Worm (Caenorhabditis elegans) whole organism, L2 larva: Measurements from ENCODE around the gene C35D10.17.

Source experiments
- ZK546.5 ChIP-seq: sonication (generic microtip); optimal IDR thresholded peaks from 2 replicates; lab custom pipeline; 2017; ENCODE audit warnings: missing biosample characterization, missing genetic modification characterization
- aly-2 ChIP-seq: fragments of 150-350 bp; optimal IDR thresholded peaks from 2 replicates; lab custom pipeline; 2014; ENCODE audit warnings: missing biosample characterization, missing genetic modification characterization
- ceh-82 ChIP-seq: fragments of 150-350 bp; optimal IDR thresholded peaks from 2 replicates; lab custom pipeline; 2014; ENCODE audit warnings: missing biosample characterization, missing genetic modification characterization
- crh-2 ChIP-seq: sonication (generic microtip); optimal IDR thresholded peaks from 2 replicates; lab custom pipeline; 2017; ENCODE audit warnings: missing biosample characterization, missing genetic modification characterization
- elt-1 ChIP-seq: fragments of 150-350 bp; optimal IDR thresholded peaks from 2 replicates; lab custom pipeline; 2014; ENCODE audit warnings: missing biosample characterization, missing genetic modification characterization
- gmeb-1 ChIP-seq: fragments of 150-350 bp; optimal IDR thresholded peaks from 2 replicates; lab custom pipeline; 2014; ENCODE audit warnings: missing biosample characterization, missing genetic modification characterization
- lin-13 ChIP-seq: fragments of 150-350 bp; optimal IDR thresholded peaks from 2 replicates; lab custom pipeline; 2014; ENCODE audit warnings: missing biosample characterization, missing genetic modification reagents, missing genetic modification characterization
- lin-39 ChIP-seq: fragments of 150-350 bp; optimal IDR thresholded peaks from 2 replicates; lab custom pipeline; 2014; ENCODE audit warnings: missing biosample characterization, missing genetic modification reagents, missing genetic modification characterization
- mdl-1 ChIP-seq, 2 experiments: fragments of 150-350 bp in 1 of 2; sonication (generic microtip) in 1 of 2; optimal IDR thresholded peaks; 2 replicates each; lab custom pipeline; 2017; ENCODE audit warnings: missing biosample characterization in 2 of 2, missing genetic modification characterization in 2 of 2
- nhr-12 ChIP-seq: fragments of 150-350 bp; optimal IDR thresholded peaks from 2 replicates; lab custom pipeline; 2014; ENCODE audit warnings: missing biosample characterization, missing genetic modification characterization
- nhr-129 ChIP-seq: fragments of 150-350 bp; optimal IDR thresholded peaks from 2 replicates; lab custom pipeline; 2014; ENCODE audit warnings: missing biosample characterization, missing genetic modification characterization
- nhr-25 ChIP-seq: fragments of 150-350 bp; sonication (generic microtip); optimal IDR thresholded peaks from 3 replicates; lab custom pipeline; 2014; ENCODE audit warnings: missing biosample characterization, missing genetic modification characterization
- zag-1 ChIP-seq: fragments of 150-350 bp; optimal IDR thresholded peaks from 2 replicates; lab custom pipeline; 2014; ENCODE audit warnings: missing biosample characterization, missing genetic modification characterization
- ztf-4 ChIP-seq: fragments of 150-350 bp; optimal IDR thresholded peaks from 2 replicates; lab custom pipeline; 2014; ENCODE audit warnings: missing biosample characterization, missing genetic modification characterization

DNA sequence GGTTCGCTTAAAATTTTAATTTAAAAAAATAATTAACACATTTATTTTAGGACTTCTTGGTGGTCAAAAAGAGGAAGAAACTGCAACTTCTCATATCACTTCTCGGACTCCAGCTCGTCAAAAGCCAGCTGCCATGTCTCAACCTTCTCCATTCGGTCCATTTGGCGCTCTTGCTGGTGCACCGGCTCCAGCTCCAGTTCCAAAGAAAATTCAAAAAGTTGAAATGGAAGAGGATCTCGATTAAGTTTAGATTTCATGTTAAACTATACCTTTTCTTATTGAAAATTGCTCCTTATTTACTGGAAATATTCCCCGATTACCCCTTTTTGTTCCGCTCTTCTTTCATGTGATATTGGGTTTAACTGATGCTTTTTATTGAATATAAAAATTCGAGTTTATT, 46.9 kb downstream of the C35D10.17 start:
- TF ChIP-seq nhr-129 (no peak), ceh-82 (tag; lab: Kevin White, UChicago) (no peak), nhr-12 (tag; lab: Kevin White, UChicago) (no peak), lin-13 (GFP tag; lab: Kevin White, UChicago) (no peak), crh-2 (no peak), zag-1 (tag; lab: Kevin White, UChicago) (no peak), nhr-25 (no peak), gmeb-1 (tag; lab: Kevin White, UChicago) (no peak), aly-2 (tag; lab: Kevin White, UChicago) (no peak), lin-39 (tag; lab: Kevin White, UChicago) (no peak), ZK546.5 (tag; lab: Kevin White, UChicago) (no peak), mdl-1 (tag; optimal IDR thresholded peaks at IDR 0.05; lab: Kevin White, UChicago) (no peak), elt-1 (tag; lab: Kevin White, UChicago) (no peak), ztf-4 (tag; lab: Kevin White, UChicago) (no peak)
